Worm (Caenorhabditis elegans): Measurements from ENCODE around the gene CC8.3.
A peak's percentile ranks its signal among the peaks of the same experiment; 100 is the strongest.

- TF ChIP-seq unc-62 (GFP tag; optimal IDR thresholded peaks at IDR 0.05) = no peak
- TF ChIP-seq unc-39 (tag; optimal IDR thresholded peaks at IDR 0.05) = no peak
- TF ChIP-seq lsy-2 (tag; optimal IDR thresholded peaks at IDR 0.05) = no peak
- no peak for TF ChIP-seq nhr-28 (tag; optimal IDR thresholded peaks at IDR 0.05)
- no peak for TF ChIP-seq ces-1 (GFP tag; optimal IDR thresholded peaks at IDR 0.05)
- TF ChIP-seq nhr-12 (tag; optimal IDR thresholded peaks at IDR 0.05) = no peak
- no peak for TF ChIP-seq mab-5 (tag; optimal IDR thresholded peaks at IDR 0.05)
- no peak for TF ChIP-seq lin-32 (GFP tag; optimal IDR thresholded peaks at IDR 0.05)
- no peak for TF ChIP-seq mep-1 (tag; optimal IDR thresholded peaks at IDR 0.05)
- TF ChIP-seq ham-2 (GFP tag; optimal IDR thresholded peaks at IDR 0.05) = peak; percentile 15
- no peak for TF ChIP-seq blmp-1 (tag; optimal IDR thresholded peaks at IDR 0.05)
- no peak for TF ChIP-seq snpc-4 (tag; optimal IDR thresholded peaks at IDR 0.05)
- no peak for TF ChIP-seq hlh-1 (tag; optimal IDR thresholded peaks at IDR 0.05)
These were observed 6.6 kb upstream of the CC8.3 start, which contains the start of gene CC8.2 for ce11 chrIV:3648634-3649240.

Data from whole organism, mixed stage, embryonic.